Worm (Caenorhabditis elegans) whole organism, young adult: Measurements from ENCODE around the gene flp-23.

ENCODE experiments used
- B0019.2 ChIP-seq: fragments of 200-800 bp; sonication (Bioruptor generic); conservative IDR thresholded peaks from 2 replicates; pipeline ENCODE4 v1.3.6; 2022; ENCODE audit warnings: missing genetic modification reagents, missing genetic modification characterization, missing compliant biosample characterization
- C06A6.2 ChIP-seq: fragments of 200-800 bp; sonication (Bioruptor generic); conservative IDR thresholded peaks from 2 replicates; pipeline ENCODE4 v1.3.6; 2022; ENCODE audit warnings: missing genetic modification characterization, missing compliant biosample characterization
- D2030.7 ChIP-seq: fragments of 200-800 bp; sonication (Bioruptor generic); IDR thresholded peaks from 2 replicates; pipeline ENCODE4 v1.3.6; 2022; ENCODE audit warnings: missing genetic modification reagents, missing genetic modification characterization, missing compliant biosample characterization
- F10E7.11 ChIP-seq: sonication (generic microtip); optimal IDR thresholded peaks from 2 replicates; lab custom pipeline; 2017; ENCODE audit warnings: mild to moderate bottlenecking, missing genetic modification characterization, moderate library complexity, missing compliant biosample characterization
- F55B11.4 ChIP-seq: sonication (generic microtip); optimal IDR thresholded peaks from 2 replicates; lab custom pipeline; 2016; ENCODE audit warnings: missing compliant biosample characterization, missing genetic modification characterization, borderline replicate concordance; ENCODE audit not compliant: insufficient read depth
- K11D2.4 ChIP-seq: fragments of 200-800 bp; sonication (Bioruptor generic); IDR thresholded peaks from 2 replicates; pipeline ENCODE4 v1.3.6; 2022; ENCODE audit warnings: missing genetic modification reagents, missing genetic modification characterization, missing compliant biosample characterization
- T07F8.4 ChIP-seq: sonication (generic microtip); optimal IDR thresholded peaks from 2 replicates; lab custom pipeline; 2016; ENCODE audit warnings: mild to moderate bottlenecking, missing genetic modification characterization, moderate library complexity, missing compliant biosample characterization
- T26A5.8 ChIP-seq: sonication (generic microtip); optimal IDR thresholded peaks from 2 replicates; lab custom pipeline; 2016; ENCODE audit warnings: missing genetic modification characterization, missing compliant biosample characterization
- Y67H2A.10 ChIP-seq: fragments of 200-800 bp; sonication (Bioruptor generic); conservative IDR thresholded peaks from 2 replicates; pipeline ENCODE4 v1.3.6; 2022; ENCODE audit warnings: missing genetic modification reagents, missing genetic modification characterization, missing compliant biosample characterization
- attf-3 ChIP-seq: fragments of 200-800 bp; sonication (Bioruptor generic); conservative IDR thresholded peaks from 2 replicates; pipeline ENCODE4 v1.3.6; 2022; ENCODE audit warnings: missing genetic modification reagents, missing genetic modification characterization, missing compliant biosample characterization
- attf-5 ChIP-seq: fragments of 200-800 bp; sonication (Bioruptor generic); optimal IDR thresholded peaks from 2 replicates; lab custom pipeline; 2018; ENCODE audit warnings: mild to moderate bottlenecking, missing genetic modification characterization, missing compliant biosample characterization
- bed-2 ChIP-seq: fragments of 200-800 bp; sonication (Bioruptor generic); IDR thresholded peaks from 2 replicates; pipeline ENCODE4 v1.3.6; 2022; ENCODE audit warnings: missing genetic modification reagents, missing genetic modification characterization, missing compliant biosample characterization
- ceh-27 ChIP-seq: fragments of 200-800 bp; sonication (Bioruptor generic); optimal IDR thresholded peaks from 2 replicates; lab custom pipeline; 2018; ENCODE audit warnings: mild to moderate bottlenecking, missing genetic modification characterization, moderate library complexity, missing compliant biosample characterization
- ceh-40 ChIP-seq: fragments of 200-800 bp; sonication (Bioruptor generic); IDR thresholded peaks from 2 replicates; pipeline ENCODE4 v1.3.6; 2022; ENCODE audit warnings: missing genetic modification characterization, missing compliant biosample characterization
- ceh-58 ChIP-seq: fragments of 200-800 bp; sonication (Bioruptor generic); IDR thresholded peaks from 2 replicates; pipeline ENCODE4 v1.3.6; 2022; ENCODE audit warnings: missing genetic modification characterization, missing compliant biosample characterization
- ceh-91 ChIP-seq: fragments of 200-800 bp; sonication (Bioruptor generic); IDR thresholded peaks from 2 replicates; pipeline ENCODE4 v1.3.6; 2022; ENCODE audit warnings: missing genetic modification reagents, missing genetic modification characterization, missing compliant biosample characterization
- chd-7 ChIP-seq: sonication (generic microtip); optimal IDR thresholded peaks from 2 replicates; lab custom pipeline; 2016; ENCODE audit warnings: mild to moderate bottlenecking, missing genetic modification characterization, moderate library complexity, missing compliant biosample characterization
- dox-1 ChIP-seq: fragments of 200-800 bp; sonication (Bioruptor generic); IDR thresholded peaks from 2 replicates; pipeline ENCODE4 v1.3.6; 2022; ENCODE audit warnings: missing genetic modification reagents, missing genetic modification characterization, missing compliant biosample characterization
- egl-18 ChIP-seq: fragments of 200-800 bp; sonication (Bioruptor generic); IDR thresholded peaks from 2 replicates; pipeline ENCODE4 v1.3.6; 2022; ENCODE audit warnings: missing genetic modification reagents, missing genetic modification characterization, missing compliant biosample characterization
- egrh-3 ChIP-seq: fragments of 200-800 bp; sonication (Bioruptor generic); IDR thresholded peaks from 2 replicates; pipeline ENCODE4 v1.3.6; 2022; ENCODE audit warnings: missing genetic modification reagents, missing genetic modification characterization, missing compliant biosample characterization
- ets-4 ChIP-seq: fragments of 200-800 bp; sonication (Bioruptor generic); optimal IDR thresholded peaks from 2 replicates; lab custom pipeline; 2018; ENCODE audit warnings: mild to moderate bottlenecking, missing genetic modification characterization, missing compliant biosample characterization
- hmg-1.2 ChIP-seq: fragments of 200-800 bp; sonication (Bioruptor generic); IDR thresholded peaks from 2 replicates; pipeline ENCODE4 v1.3.6; 2022; ENCODE audit warnings: missing genetic modification reagents, missing genetic modification characterization, missing compliant biosample characterization
- hrde-1 ChIP-seq: sonication (generic microtip); optimal IDR thresholded peaks from 2 replicates; lab custom pipeline; 2016; ENCODE audit warnings: missing genetic modification characterization, mild to moderate bottlenecking, missing compliant biosample characterization, moderate library complexity, missing genotype, missing genetic modification reagents, borderline replicate concordance
- let-526 ChIP-seq: fragments of 200-800 bp; sonication (Bioruptor generic); IDR thresholded peaks from 2 replicates; pipeline ENCODE4 v1.3.6; 2022; ENCODE audit warnings: missing genetic modification reagents, missing genetic modification characterization, missing compliant biosample characterization
- let-607 ChIP-seq, 2 experiments: fragments of 200-800 bp in 1 of 2; sonication (Bioruptor generic) in 1 of 2; sonication (generic microtip) in 1 of 2; optimal IDR thresholded peaks; 2 replicates each; lab custom pipeline; 2016 to 2018; ENCODE audit warnings: mild to moderate bottlenecking in 2 of 2, missing compliant biosample characterization in 2 of 2, missing genetic modification characterization in 2 of 2, moderate library complexity in 2 of 2, missing genotype in 1 of 2
- lsl-1 ChIP-seq: fragments of 200-800 bp; sonication (Bioruptor generic); optimal IDR thresholded peaks from 2 replicates; lab custom pipeline; 2018; ENCODE audit warnings: mild to moderate bottlenecking, missing genetic modification characterization, moderate library complexity, missing compliant biosample characterization
- mcd-1 ChIP-seq: fragments of 200-800 bp; sonication (Bioruptor generic); IDR thresholded peaks from 2 replicates; pipeline ENCODE4 v1.3.6; 2022; ENCODE audit warnings: missing genetic modification reagents, missing genetic modification characterization, missing compliant biosample characterization
- mel-28 ChIP-seq: sonication (generic microtip); optimal IDR thresholded peaks from 2 replicates; lab custom pipeline; 2016; ENCODE audit warnings: borderline replicate concordance, mild to moderate bottlenecking, missing genetic modification characterization, missing compliant biosample characterization
- mxl-1 ChIP-seq: sonication (generic microtip); optimal IDR thresholded peaks from 2 replicates; lab custom pipeline; 2016; ENCODE audit warnings: missing genetic modification characterization, missing compliant biosample characterization
- nfya-1 ChIP-seq: sonication (generic microtip); optimal IDR thresholded peaks from 2 replicates; lab custom pipeline; 2017; ENCODE audit warnings: antibody characterized with exemption, missing compliant biosample characterization, missing genetic modification characterization, borderline replicate concordance; ENCODE audit not compliant: insufficient read depth
- nfya-2 ChIP-seq: fragments of 200-800 bp; sonication (Bioruptor generic); IDR thresholded peaks from 2 replicates; pipeline ENCODE4 v1.3.6; 2022; ENCODE audit warnings: missing genetic modification reagents, missing genetic modification characterization, missing compliant biosample characterization
- nhr-179 ChIP-seq: sonication (generic microtip); optimal IDR thresholded peaks from 2 replicates; lab custom pipeline; 2016; ENCODE audit warnings: mild to moderate bottlenecking, missing genetic modification characterization, missing compliant biosample characterization
- pha-4 ChIP-seq: fragments of 150-350 bp; sonication (generic microtip); optimal IDR thresholded peaks from 2 replicates; lab custom pipeline; 2014; ENCODE audit warnings: missing biosample characterization, missing genetic modification reagents, missing genetic modification characterization
- rec-8 ChIP-seq, 2 experiments: sonication (generic microtip); optimal IDR thresholded peaks; 2 replicates each; lab custom pipeline; 2016; ENCODE audit warnings: mild to moderate bottlenecking in 2 of 2, missing genetic modification characterization in 2 of 2, missing genetic modification reagents in 2 of 2, missing genotype in 2 of 2, missing biosample characterization in 1 of 2, missing compliant biosample characterization in 1 of 2, moderate library complexity in 1 of 2
- repo-1 ChIP-seq: sonication (generic microtip); optimal IDR thresholded peaks from 2 replicates; lab custom pipeline; 2017; ENCODE audit warnings: mild to moderate bottlenecking, missing genetic modification characterization, missing compliant biosample characterization
- sdz-38 ChIP-seq: sonication (generic microtip); optimal IDR thresholded peaks from 2 replicates; lab custom pipeline; 2016; ENCODE audit warnings: missing genotype, missing genetic modification characterization, missing compliant biosample characterization
- snpc-1.1 ChIP-seq: sonication (generic microtip); optimal IDR thresholded peaks from 2 replicates; lab custom pipeline; 2017; ENCODE audit warnings: missing genetic modification characterization, mild to moderate bottlenecking, missing compliant biosample characterization, antibody characterized with exemption, moderate library complexity, missing genotype, missing genetic modification reagents; ENCODE audit not compliant: insufficient read depth
- snpc-3.4 ChIP-seq: sonication (generic microtip); optimal IDR thresholded peaks from 2 replicates; lab custom pipeline; 2017; ENCODE audit warnings: missing genetic modification characterization, mild to moderate bottlenecking, missing compliant biosample characterization, antibody characterized with exemption, moderate library complexity, missing genotype, missing genetic modification reagents
- snpc-4 ChIP-seq, 5 experiments: fragments of 150-350 bp in 1 of 5; sonication (generic microtip) in 4 of 5; optimal IDR thresholded peaks; 2 replicates each; lab custom pipeline; 2014 to 2018; ENCODE audit warnings: missing genetic modification characterization in 5 of 5, missing biosample characterization in 3 of 5, antibody characterized with exemption in 2 of 5, mild to moderate bottlenecking in 2 of 5, missing compliant biosample characterization in 2 of 5, missing genotype in 2 of 5, moderate library complexity in 2 of 5, missing genetic modification reagents in 1 of 5
- sptf-2 ChIP-seq: fragments of 200-800 bp; sonication (Bioruptor generic); optimal IDR thresholded peaks from 2 replicates; lab custom pipeline; 2018; ENCODE audit warnings: mild to moderate bottlenecking, missing genetic modification characterization, missing compliant biosample characterization
- tbx-9 ChIP-seq: sonication (generic microtip); optimal IDR thresholded peaks from 2 replicates; lab custom pipeline; 2016; ENCODE audit warnings: borderline replicate concordance, missing genetic modification characterization, inconsistent platforms, missing compliant biosample characterization
- zim-3 ChIP-seq: sonication (generic microtip); optimal IDR thresholded peaks from 2 replicates; lab custom pipeline; 2017; ENCODE audit warnings: mild to moderate bottlenecking, missing genetic modification characterization, moderate library complexity, missing compliant biosample characterization
- ztf-18 ChIP-seq: sonication (generic microtip); optimal IDR thresholded peaks from 2 replicates; lab custom pipeline; 2016; ENCODE audit warnings: missing genotype, mild to moderate bottlenecking, missing genetic modification characterization, missing compliant biosample characterization
- ztf-22 ChIP-seq: fragments of 200-800 bp; sonication (Bioruptor generic); optimal IDR thresholded peaks from 2 replicates; lab custom pipeline; 2018; ENCODE audit warnings: mild to moderate bottlenecking, missing genetic modification characterization, moderate library complexity, missing compliant biosample characterization
- ztf-26 ChIP-seq: sonication (generic microtip); optimal IDR thresholded peaks from 2 replicates; lab custom pipeline; 2017; ENCODE audit warnings: missing genetic modification characterization, missing compliant biosample characterization
- ztf-6 ChIP-seq: fragments of 200-800 bp; sonication (Bioruptor generic); IDR thresholded peaks from 2 replicates; pipeline ENCODE4 v1.3.6; 2022; ENCODE audit warnings: missing genetic modification reagents, missing genetic modification characterization, missing compliant biosample characterization

Gene flp-23

DNA sequence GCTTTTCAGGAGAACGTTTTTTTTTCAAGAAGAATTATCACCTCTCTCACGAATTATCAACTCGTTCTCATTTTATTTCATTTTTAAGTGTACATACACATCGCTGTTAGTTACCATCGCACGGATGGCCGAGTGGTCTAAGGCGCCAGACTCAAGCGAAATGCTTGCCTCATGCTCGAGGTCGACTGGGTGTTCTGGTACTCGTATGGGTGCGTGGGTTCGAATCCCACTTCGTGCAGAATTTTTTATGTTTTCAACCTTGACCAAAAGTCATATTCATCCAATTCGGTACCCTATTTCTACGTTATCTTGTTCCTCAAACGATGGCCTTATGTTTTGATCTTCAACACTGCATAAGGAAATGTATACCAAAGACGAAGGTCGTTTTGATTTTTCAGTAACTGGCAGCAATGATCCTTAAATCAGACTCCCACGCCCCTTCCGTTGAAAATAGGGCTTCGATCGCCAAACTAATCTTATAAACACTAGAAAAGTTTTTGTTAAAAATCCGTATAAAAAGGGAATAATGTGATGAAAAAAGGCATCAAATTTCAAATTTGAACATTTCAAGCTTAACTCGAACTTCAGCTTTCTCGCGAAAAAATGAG lies 11.3 kb upstream of the flp-23 start, which contains the start of gene fip-1 (continued):
- peak; percentile 41; the same call in 1 of the 2 replicates for TF ChIP-seq attf-3 (GFP tag; lab: Robert Waterston, UW)
- peak; percentile 61 for TF ChIP-seq repo-1
- TF ChIP-seq ets-4: no peak
- TF ChIP-seq T07F8.4 (tag; lab: Kevin White, UChicago): peak; percentile 32
- no peak for TF ChIP-seq nhr-179 (tag; lab: Kevin White, UChicago)
- TF ChIP-seq snpc-3.4: peak; percentile 58
- no peak for TF ChIP-seq K11D2.4 (GFP tag; lab: Robert Waterston, UW)
- TF ChIP-seq chd-7 (tag; lab: Kevin White, UChicago): no peak
- TF ChIP-seq D2030.7 (GFP tag; lab: Robert Waterston, UW): peak; percentile 76
- TF ChIP-seq B0019.2 (GFP tag; lab: Robert Waterston, UW): no peak
- TF ChIP-seq snpc-4 (GFP tag; optimal IDR thresholded peaks at IDR 0.05; lab: Kevin White, UChicago): peak; percentile 38
- TF ChIP-seq snpc-4 (tag; optimal IDR thresholded peaks at IDR 0.05; lab: Kevin White, UChicago): peak in 3 of 4 experiments; percentile 27 to 56 (median 42)
- no peak for TF ChIP-seq pha-4 (tag; lab: Kevin White, UChicago)
- peak in 1 of 2 experiments; percentile 16 for TF ChIP-seq let-607 (tag; optimal IDR thresholded peaks at IDR 0.05; lab: Kevin White, UChicago)
- no peak for TF ChIP-seq Y67H2A.10 (GFP tag; lab: Robert Waterston, UW)
- no peak; the same call in 1 of the 2 replicates for TF ChIP-seq mcd-1
- TF ChIP-seq zim-3 (tag; lab: Kevin White, UChicago): peak; percentile 50
- peak; percentile 47 to 79 for TF ChIP-seq rec-8 (tag; optimal IDR thresholded peaks at IDR 0.05; lab: Kevin White, UChicago)
- TF ChIP-seq egl-18 (GFP tag; lab: Robert Waterston, UW): no peak
- TF ChIP-seq mel-28 (tag; lab: Kevin White, UChicago): no peak
- peak; percentile 68 for TF ChIP-seq ztf-18 (tag; lab: Kevin White, UChicago)
- TF ChIP-seq ceh-40 (GFP tag; lab: Robert Waterston, UW): no peak
- no peak for TF ChIP-seq let-526
- no peak for TF ChIP-seq F10E7.11 (tag; lab: Kevin White, UChicago)
- TF ChIP-seq hmg-1.2 (GFP tag; lab: Robert Waterston, UW): no peak; the same call in 1 of the 2 replicates
- no peak for TF ChIP-seq F55B11.4 (tag; lab: Kevin White, UChicago)
- TF ChIP-seq nfya-1 (tag; lab: Kevin White, UChicago): no peak
- TF ChIP-seq mxl-1 (tag; lab: Kevin White, UChicago): peak; percentile 71
- TF ChIP-seq nfya-2 (GFP tag; lab: Robert Waterston, UW): peak; percentile 33; the same call in 1 of the 2 replicates
- TF ChIP-seq C06A6.2 (GFP tag; lab: Robert Waterston, UW): no peak
- peak; percentile 71 for TF ChIP-seq hrde-1
- peak; percentile 3 for TF ChIP-seq sptf-2 (GFP tag; lab: Kevin White, UChicago)
- no peak; the same call in 1 of the 2 replicates for TF ChIP-seq dox-1 (GFP tag; lab: Robert Waterston, UW)
- no peak for TF ChIP-seq tbx-9
- TF ChIP-seq sdz-38: no peak
- no peak for TF ChIP-seq snpc-1.1
- TF ChIP-seq bed-2 (GFP tag; lab: Robert Waterston, UW): no peak
- no peak for TF ChIP-seq ztf-22 (GFP tag; lab: Kevin White, UChicago)
- no peak for TF ChIP-seq attf-5
- no peak for TF ChIP-seq ceh-91 (GFP tag; lab: Robert Waterston, UW)
- no peak for TF ChIP-seq ceh-58
- no peak for TF ChIP-seq T26A5.8
- no peak for TF ChIP-seq ztf-26 (tag; lab: Kevin White, UChicago)
- peak; percentile 39 for TF ChIP-seq ceh-27 (GFP tag; lab: Kevin White, UChicago)
- TF ChIP-seq ztf-6: 0 out of 2 replicates have a peak, but pooled peaks have one; percentile 11
- TF ChIP-seq egrh-3 (GFP tag; lab: Robert Waterston, UW): peak; percentile 34; the same call in 1 of the 2 replicates
- TF ChIP-seq lsl-1: peak; percentile 50
